Fruit fly (Drosophila melanogaster) S2 (cell line): Measurements from ENCODE around the gene CG31100.

ENCODE experiments used
- CG8478 ChIP-seq: fragments of >200 bp; optimal IDR thresholded peaks from 2 replicates; lab custom pipeline; 2018
- CTCF ChIP-seq, 2 experiments: fragments of >200 bp; optimal IDR thresholded peaks; 2 replicates each; lab custom pipeline; 2018

DNA sequence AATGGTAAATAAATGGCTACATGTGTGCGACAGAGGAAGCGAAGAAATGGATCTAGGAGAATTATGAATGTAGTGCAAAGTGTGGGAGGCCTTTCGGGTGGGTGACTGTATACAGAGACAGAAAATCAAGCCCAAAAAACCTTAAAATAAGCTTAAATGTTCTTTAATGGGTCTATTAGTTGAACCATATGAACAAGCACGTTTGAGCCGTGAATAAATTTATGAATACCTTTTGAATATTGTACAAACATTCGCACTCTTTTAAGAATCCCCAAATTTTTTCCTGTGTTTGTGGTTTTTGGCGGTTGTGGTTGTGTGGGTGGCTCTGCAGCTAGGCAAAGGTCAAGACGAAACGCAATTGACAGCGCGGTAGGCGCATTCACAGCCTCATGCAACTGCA, 36.9 kb downstream of the CG31100 start:
- TF ChIP-seq CTCF (optimal IDR thresholded peaks at IDR 0.05; lab: Kevin White, UChicago) (no peak), CG8478 (lab: Kevin White, UChicago) (no peak)
